Fruit fly (Drosophila melanogaster): ENCODE results near the gene pyx.

pyx gene

dm6 chr3L:247482-248225 lies 24.8 kb upstream of the pyx start, which contains the start of gene mthl14:
mthl14 (plus strand) TSS chr3L:247491.
- TF ChIP-seq fkh (GFP tag; optimal IDR thresholded peaks at IDR 0.05): peak; percentile 79
- TF ChIP-seq Smox (GFP tag; optimal IDR thresholded peaks at IDR 0.05): no peak

- TF ChIP-seq lz (GFP tag; optimal IDR thresholded peaks at IDR 0.05) (peak; percentile 67), fd59A (GFP tag; optimal IDR thresholded peaks at IDR 0.05) (no peak), CG3032 (tag; optimal IDR thresholded peaks at IDR 0.05) (peak; percentile 17), CG6792 (GFP tag; optimal IDR thresholded peaks at IDR 0.05) (no peak), CG34406 (GFP tag; optimal IDR thresholded peaks at IDR 0.05) (no peak), CG6854 (GFP tag; optimal IDR thresholded peaks at IDR 0.05) (peak; percentile 25), Eip78C (GFP tag) (peak; percentile 91), Ets21C (GFP tag; optimal IDR thresholded peaks at IDR 0.05) (no peak), esn (GFP tag; optimal IDR thresholded peaks at IDR 0.05) (peak; percentile 60), achi (GFP tag; optimal IDR thresholded peaks at IDR 0.05) (peak; percentile 97)
Measured at dm6 chr3L:246644-247199, 23.9 kb upstream of the pyx start.

- no peak for TF ChIP-seq Hr38 (GFP tag; optimal IDR thresholded peaks at IDR 0.05)
- no peak for TF ChIP-seq CG1621 (tag; optimal IDR thresholded peaks at IDR 0.05)
- TF ChIP-seq Eip93F (GFP tag; optimal IDR thresholded peaks at IDR 0.05): no peak
Measured at dm6 chr3L:234337-234736, 11.5 kb upstream of the pyx start.

dm6 chr3L:233251-233650 lies 10.4 kb upstream of the pyx start, which contains the start of gene CG34453:
CG34453 (minus strand) TSS chr3L:233351.
- TF ChIP-seq Smox (GFP tag; optimal IDR thresholded peaks at IDR 0.05) (no peak), CG8632 (GFP tag; optimal IDR thresholded peaks at IDR 0.05) (no peak), cyc (GFP tag; optimal IDR thresholded peaks at IDR 0.05) (no peak), CG10631 (GFP tag; optimal IDR thresholded peaks at IDR 0.05) (no peak), vri (GFP tag; optimal IDR thresholded peaks at IDR 0.05) (no peak), Eip78C (GFP tag) (no peak)

dm6 chr3L:232267-232666 lies 9.4 kb upstream of the pyx start, which contains the start of gene CG34454:
CG34454 (minus strand) TSS chr3L:232350.
- TF ChIP-seq lz (GFP tag; optimal IDR thresholded peaks at IDR 0.05) (no peak), dsx (GFP tag; optimal IDR thresholded peaks at IDR 0.05; ENCODE audit: poor library complexity, severe bottlenecking) (peak; percentile 92), CG8119 (GFP tag; IDR thresholded peaks at IDR 0.05) (no peak)

- TF ChIP-seq CG8632 (GFP tag; optimal IDR thresholded peaks at IDR 0.05) (no peak), topi (GFP tag; optimal IDR thresholded peaks at IDR 0.05) (no peak), Hr4 (GFP tag; optimal IDR thresholded peaks at IDR 0.05) (no peak), Lpt (GFP tag; optimal IDR thresholded peaks at IDR 0.05) (no peak), CG9139 (GFP tag; optimal IDR thresholded peaks at IDR 0.05) (no peak), CG32006 (GFP tag; optimal IDR thresholded peaks at IDR 0.05) (no peak), vri (GFP tag; optimal IDR thresholded peaks at IDR 0.05) (no peak), salr (GFP tag; optimal IDR thresholded peaks at IDR 0.05) (no peak), CG8319 (GFP tag; optimal IDR thresholded peaks at IDR 0.05) (no peak), Eip78C (GFP tag) (no peak), cyc (GFP tag; optimal IDR thresholded peaks at IDR 0.05) (no peak), CG34406 (GFP tag; optimal IDR thresholded peaks at IDR 0.05) (no peak), CG11902 (GFP tag; optimal IDR thresholded peaks at IDR 0.05) (no peak), net (GFP tag; optimal IDR thresholded peaks at IDR 0.05) (no peak), acj6 (GFP tag; optimal IDR thresholded peaks at IDR 0.05) (no peak), Gug (GFP tag; IDR thresholded peaks at IDR 0.05) (no peak), lz (GFP tag; optimal IDR thresholded peaks at IDR 0.05) (no peak), Sox15 (GFP tag; optimal IDR thresholded peaks at IDR 0.05) (no peak), CG11762 (GFP tag; optimal IDR thresholded peaks at IDR 0.05; ENCODE audit: insufficient read depth) (no peak), CG3032 (tag; optimal IDR thresholded peaks at IDR 0.05) (no peak)
Measured at dm6 chr3L:231504-231903, 8.6 kb upstream of the pyx start, which contains the start of gene CG42846. CG42846 (minus strand) TSS chr3L:231604.
